Fruit fly (Drosophila melanogaster): ENCODE measurements around the gene CG42371.
A peak's percentile ranks its signal among the peaks of the same experiment; 100 is the strongest.

Gene CG42371

DNA sequence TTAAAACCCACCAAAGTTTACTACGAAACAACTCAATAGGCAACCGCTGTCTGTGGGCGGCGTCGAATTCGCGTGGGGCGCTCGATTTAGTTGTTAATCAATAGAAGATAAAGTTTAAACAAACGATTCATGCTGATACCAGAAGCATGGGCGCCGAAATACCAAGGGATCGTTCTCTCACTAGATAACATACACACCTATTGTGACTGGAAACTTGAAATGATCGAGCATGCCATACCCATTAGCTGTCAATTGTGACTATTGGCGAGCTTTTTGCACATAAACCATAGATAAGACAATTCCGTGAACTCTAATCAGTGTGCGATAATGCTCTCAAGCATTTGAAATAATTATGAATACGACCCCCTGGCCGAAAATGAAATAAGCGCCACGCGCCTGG lies 37.7 kb downstream of the CG42371 start (continued):
- peak; percentile 73; the same call in 2 of the 3 replicates for TF ChIP-seq Dbx (GFP tag; IDR thresholded peaks at IDR 0.05)
- peak in 1 of 2 experiments; percentile 63 for TF ChIP-seq Eip74EF (GFP tag; optimal IDR thresholded peaks at IDR 0.05)
- TF ChIP-seq CG6254 (GFP tag; optimal IDR thresholded peaks at IDR 0.05) = peak; percentile 23
- peak; percentile 83 for TF ChIP-seq stc (GFP tag; IDR thresholded peaks at IDR 0.05)
- TF ChIP-seq CG2712 (tag; optimal IDR thresholded peaks at IDR 0.05) = peak; percentile 81
- peak; percentile 72 for TF ChIP-seq CG12942 (GFP tag; optimal IDR thresholded peaks at IDR 0.05)
- no peak for TF ChIP-seq bbx (GFP tag; IDR thresholded peaks at IDR 0.05; ENCODE audit: partially characterized antibody)
- no peak for TF ChIP-seq mld (GFP tag; IDR thresholded peaks at IDR 0.05; ENCODE audit: partially characterized antibody)
- TF ChIP-seq ato (GFP tag; IDR thresholded peaks at IDR 0.05; ENCODE audit: partially characterized antibody) = no peak
- TF ChIP-seq al (GFP tag; IDR thresholded peaks at IDR 0.05) = peak; percentile 88
- TF ChIP-seq Ssrp (tag; optimal IDR thresholded peaks at IDR 0.05) = peak; percentile 64
- TF ChIP-seq CG1602 (GFP tag; optimal IDR thresholded peaks at IDR 0.05) = peak; percentile 40
- TF ChIP-seq mam (GFP tag; optimal IDR thresholded peaks at IDR 0.05) = peak; percentile 67
- peak; percentile 32 for TF ChIP-seq CG7556 (GFP tag; optimal IDR thresholded peaks at IDR 0.05)
- no peak for TF ChIP-seq lola (GFP tag; optimal IDR thresholded peaks at IDR 0.05)
- TF ChIP-seq CG7786 (GFP tag; optimal IDR thresholded peaks at IDR 0.05) = peak; percentile 78
- no peak for TF ChIP-seq Bgb (GFP tag; IDR thresholded peaks at IDR 0.05; ENCODE audit: partially characterized antibody)
- peak; percentile 12; the same call in 1 of the 2 replicates for TF ChIP-seq Adf1 (GFP tag; IDR thresholded peaks at IDR 0.05)
- peak; percentile 64 for TF ChIP-seq chm (GFP tag; IDR thresholded peaks at IDR 0.05)
- no peak for TF ChIP-seq Opbp (GFP tag; IDR thresholded peaks at IDR 0.05; ENCODE audit: partially characterized antibody)
- TF ChIP-seq Spps (tag; optimal IDR thresholded peaks at IDR 0.05) = no peak
- TF ChIP-seq CG8089 (GFP tag; optimal IDR thresholded peaks at IDR 0.05) = peak; percentile 26
- peak; percentile 52; the same call in 1 of the 2 replicates for TF ChIP-seq CG7372 (GFP tag; IDR thresholded peaks at IDR 0.05)
- peak; percentile 83 for TF ChIP-seq rib (GFP tag; IDR thresholded peaks at IDR 0.05)
- TF ChIP-seq jigr1 (GFP tag; IDR thresholded peaks at IDR 0.05) = peak; percentile 55; the same call in 2 of the 3 replicates
- peak; percentile 81 for TF ChIP-seq sisA (GFP tag; IDR thresholded peaks at IDR 0.05)
- TF ChIP-seq Taf1 (GFP tag; IDR thresholded peaks at IDR 0.05) = peak; percentile 33; the same call in 1 of the 2 replicates
- TF ChIP-seq CG33557 (GFP tag; optimal IDR thresholded peaks at IDR 0.05) = no peak
- TF ChIP-seq CG6791 (GFP tag; IDR thresholded peaks at IDR 0.05; ENCODE audit: partially characterized antibody) = no peak
- peak; percentile 46; the same call in 1 of the 2 replicates for TF ChIP-seq peb (GFP tag; IDR thresholded peaks at IDR 0.05)
- TF ChIP-seq lmd (GFP tag; IDR thresholded peaks at IDR 0.05) = peak; percentile 86
- peak; percentile 58 to 63 for TF ChIP-seq chif (GFP tag; optimal IDR thresholded peaks at IDR 0.05)
- TF ChIP-seq CG10462 (GFP tag; optimal IDR thresholded peaks at IDR 0.05) = peak; percentile 2
- TF ChIP-seq CG14667 (GFP tag; IDR thresholded peaks at IDR 0.05) = peak; percentile 58
- peak; percentile 59 for TF ChIP-seq CG12391 (tag; optimal IDR thresholded peaks at IDR 0.05)
- no peak; the same call in 3 of the 4 replicates for TF ChIP-seq chinmo (GFP tag; IDR thresholded peaks at IDR 0.05; ENCODE audit: partially characterized antibody)
- no peak for TF ChIP-seq CG17186 (GFP tag; optimal IDR thresholded peaks at IDR 0.05)
- TF ChIP-seq CG32767 (GFP tag; IDR thresholded peaks at IDR 0.05) = peak; percentile 52
- TF ChIP-seq unpg (GFP tag; optimal IDR thresholded peaks at IDR 0.05) = peak; percentile 76
- TF ChIP-seq CG34224 (GFP tag; IDR thresholded peaks at IDR 0.05; ENCODE audit: partially characterized antibody) = no peak
- peak; percentile 69; the same call in 1 of the 2 replicates for TF ChIP-seq ham (GFP tag; IDR thresholded peaks at IDR 0.05)
- no peak for TF ChIP-seq CG10565 (GFP tag; optimal IDR thresholded peaks at IDR 0.05)
- TF ChIP-seq dm (GFP tag; optimal IDR thresholded peaks at IDR 0.05) = peak; percentile 28
- peak; percentile 24 for TF ChIP-seq crc (GFP tag; optimal IDR thresholded peaks at IDR 0.05)
- no peak for TF ChIP-seq Drgx (GFP tag; IDR thresholded peaks at IDR 0.05)
- peak; percentile 60 for TF ChIP-seq CG16863 (GFP tag; optimal IDR thresholded peaks at IDR 0.05)
- peak; percentile 18 for TF ChIP-seq gcm (GFP tag; optimal IDR thresholded peaks at IDR 0.05)
- no peak for TF ChIP-seq MTF-1 (GFP tag; optimal IDR thresholded peaks at IDR 0.05; ENCODE audit: borderline replicate concordance)
- TF ChIP-seq CG4404 (GFP tag; IDR thresholded peaks at IDR 0.05) = peak; percentile 65
- no peak for TF ChIP-seq hth (optimal IDR thresholded peaks at IDR 0.05)

Data from whole organism, embryonic.